Worm (Caenorhabditis elegans) whole organism, mixed stage, embryonic: Measurements from ENCODE around the gene gst-36.

Experiments
- M03D4.4 ChIP-seq: sonication (generic microtip); optimal IDR thresholded peaks from 2 replicates; lab custom pipeline; 2017; ENCODE audit warnings: mild to moderate bottlenecking, missing genetic modification characterization, missing compliant biosample characterization
- elt-1 ChIP-seq: sonication (generic microtip); optimal IDR thresholded peaks from 2 replicates; lab custom pipeline; 2017; ENCODE audit warnings: missing genetic modification characterization, mild to moderate bottlenecking, missing compliant biosample characterization, antibody characterized with exemption, moderate library complexity, borderline replicate concordance; ENCODE audit not compliant: insufficient read depth
- elt-3 ChIP-seq: fragments of 150-350 bp; optimal IDR thresholded peaks from 2 replicates; lab custom pipeline; 2014; ENCODE audit warnings: missing biosample characterization, missing genetic modification characterization
- lin-13 ChIP-seq: fragments of 150-350 bp; optimal IDR thresholded peaks from 2 replicates; lab custom pipeline; 2014; ENCODE audit warnings: missing biosample characterization, missing genetic modification characterization
- mls-2 ChIP-seq: sonication (generic microtip); optimal IDR thresholded peaks from 2 replicates; lab custom pipeline; 2016; ENCODE audit warnings: mild to moderate bottlenecking, missing genetic modification characterization, moderate library complexity, missing compliant biosample characterization
- unc-62 ChIP-seq: fragments of 150-350 bp; optimal IDR thresholded peaks from 2 replicates; lab custom pipeline; 2014; ENCODE audit warnings: missing biosample characterization, missing genetic modification reagents, missing genetic modification characterization
- ztf-11 ChIP-seq: fragments of 150-350 bp; optimal IDR thresholded peaks from 2 replicates; lab custom pipeline; 2014; ENCODE audit warnings: missing biosample characterization, missing genetic modification characterization

- TF ChIP-seq mls-2 (tag; lab: Kevin White, UChicago), result no peak
- no peak for TF ChIP-seq lin-13
- TF ChIP-seq unc-62 (GFP tag; lab: Kevin White, UChicago), result no peak
- TF ChIP-seq ztf-11, result no peak
- TF ChIP-seq M03D4.4 (tag; lab: Kevin White, UChicago), result no peak
- no peak for TF ChIP-seq elt-3 (tag; lab: Kevin White, UChicago)
- no peak for TF ChIP-seq elt-1 (tag; lab: Kevin White, UChicago)
Observed at ce11 chrX:9862916-9863624, at the start of gene gst-36, which contains the start of gene R07B1.5.
